Fruit fly (Drosophila melanogaster) whole organism, larva: ENCODE results near the gene Tsp96F.

Experiments
- noc ChIP-seq: fragments of 200-800 bp; sonication (Bioruptor generic); optimal IDR thresholded peaks from 3 replicates; lab custom pipeline; 2019; ENCODE audit warnings: missing biosample characterization, mild to moderate bottlenecking, missing genetic modification characterization, moderate library complexity

The Tsp96F gene

DNA sequence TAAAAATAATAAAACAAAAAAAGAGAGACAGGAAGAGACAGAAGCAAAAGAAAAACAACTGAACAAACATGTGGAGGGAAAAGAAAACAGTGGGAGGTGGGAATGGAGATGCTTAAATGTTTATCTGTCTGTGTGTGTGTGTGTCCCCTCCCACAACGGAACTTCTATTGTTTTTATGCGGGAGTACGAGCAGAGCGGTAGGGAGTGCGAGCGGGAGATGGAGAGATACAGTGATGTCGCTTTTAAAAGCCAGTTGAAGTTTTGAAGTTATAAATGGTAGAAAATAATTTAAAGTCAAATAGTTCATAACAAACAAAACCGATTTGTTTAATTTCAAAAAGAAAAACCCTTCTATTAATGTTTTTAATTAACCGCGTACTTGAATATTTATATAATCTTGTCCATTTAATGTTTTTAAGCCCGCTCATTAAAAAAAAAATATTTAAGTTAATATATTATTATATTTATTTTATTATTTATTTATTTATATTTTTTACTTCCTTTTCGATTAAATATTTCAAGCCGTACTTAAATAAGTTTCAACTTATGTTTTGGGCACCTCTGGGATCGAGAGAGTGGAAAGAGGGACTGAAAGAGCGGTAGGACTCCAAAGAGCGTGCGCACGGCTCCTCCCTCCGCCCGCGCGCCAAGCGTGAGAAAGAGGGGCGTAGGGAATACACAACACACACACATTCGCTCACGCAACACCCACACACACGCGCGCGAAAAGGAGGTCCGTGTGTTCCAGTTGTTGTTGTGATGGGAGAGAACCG lies 843 bp downstream of the Tsp96F start:
- TF ChIP-seq noc (tag; lab: Kevin White, UChicago), result no peak

dm6 chr3R:25879324-25879766 lies 1.9 kb downstream of the Tsp96F start:
- TF ChIP-seq noc (tag; lab: Kevin White, UChicago), result no peak

DNA sequence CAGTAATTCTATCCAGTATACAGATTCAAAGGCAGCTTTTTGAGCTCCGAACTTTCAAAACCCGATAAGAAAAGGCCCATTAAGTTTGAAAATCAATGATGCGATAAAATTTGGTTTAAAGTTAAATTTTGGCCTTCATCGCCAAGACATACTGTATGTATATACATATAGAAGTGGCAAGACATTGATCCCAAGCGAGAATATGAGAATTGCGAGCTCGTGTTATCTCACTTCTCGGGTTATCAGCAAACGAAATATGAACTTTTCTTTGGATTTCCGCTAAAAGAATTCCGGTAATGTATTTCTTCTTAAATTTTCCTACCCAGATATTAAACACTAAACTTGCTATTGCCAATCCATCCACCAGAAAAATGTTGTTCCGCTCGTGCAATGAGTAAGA lies 4.2 kb downstream of the Tsp96F start:
- TF ChIP-seq noc (tag; lab: Kevin White, UChicago), result no peak

DNA sequence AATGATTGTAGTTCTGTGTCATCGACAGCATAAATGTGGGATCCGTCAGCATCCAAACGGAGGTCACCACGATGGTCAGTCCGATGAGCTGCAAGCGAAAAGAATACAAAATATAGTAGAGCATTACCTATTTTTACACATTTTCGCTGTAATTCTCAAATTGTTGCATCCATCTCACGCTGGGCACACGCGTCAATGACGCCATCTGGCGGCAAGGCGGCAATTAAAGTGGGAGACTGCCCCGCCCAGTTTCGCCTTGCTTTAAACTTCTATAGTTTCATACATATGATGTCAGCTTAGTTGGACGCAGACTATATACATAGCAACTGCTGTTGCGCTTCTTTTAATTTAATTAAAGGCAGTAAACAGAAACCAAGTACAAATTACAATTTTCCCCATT lies 4.6 kb downstream of the Tsp96F start:
- TF ChIP-seq noc (tag; lab: Kevin White, UChicago), result no peak

dm6 chr3R:25870389-25870788 lies 10.8 kb downstream of the Tsp96F start:
- no peak for TF ChIP-seq noc (tag; lab: Kevin White, UChicago)

DNA sequence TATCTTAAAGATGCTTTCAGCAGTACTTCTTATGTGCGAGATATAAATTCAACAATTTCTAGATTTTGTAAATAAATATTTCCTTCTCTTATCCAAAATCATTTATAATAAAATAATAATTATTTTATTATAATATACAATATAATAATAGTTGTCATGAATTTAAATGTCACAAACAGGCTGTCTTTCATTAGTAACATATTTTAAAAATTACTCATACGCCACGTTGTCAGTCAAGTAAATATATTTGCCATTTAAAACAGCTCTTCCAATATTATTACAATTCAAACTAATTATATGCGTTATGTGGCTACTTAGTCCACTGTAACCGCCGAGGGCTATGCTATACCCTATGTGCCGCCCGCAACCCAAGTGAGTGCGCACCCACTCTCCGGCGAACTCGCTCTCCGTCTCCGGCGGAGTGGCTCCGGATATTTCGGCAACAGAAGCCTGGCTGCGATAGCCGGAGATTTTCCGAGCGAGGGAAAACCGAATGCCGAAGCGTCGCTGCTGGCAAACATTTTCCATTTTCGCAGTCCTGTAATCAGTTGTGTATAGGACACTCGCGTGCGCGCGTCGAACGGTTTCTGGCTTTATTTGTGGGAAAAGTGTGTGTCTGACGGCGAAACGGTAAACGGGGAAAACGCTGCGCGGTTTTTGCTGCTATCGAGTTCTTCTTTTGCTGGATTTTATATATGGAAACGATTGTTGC lies 25.5 kb downstream of the Tsp96F start, which contains the start of gene CG5890:
Gene CG5890 (plus strand): TSS at position 561 of the 712 bp plus-strand sequence.
- TF ChIP-seq noc (tag; lab: Kevin White, UChicago), result no peak

DNA sequence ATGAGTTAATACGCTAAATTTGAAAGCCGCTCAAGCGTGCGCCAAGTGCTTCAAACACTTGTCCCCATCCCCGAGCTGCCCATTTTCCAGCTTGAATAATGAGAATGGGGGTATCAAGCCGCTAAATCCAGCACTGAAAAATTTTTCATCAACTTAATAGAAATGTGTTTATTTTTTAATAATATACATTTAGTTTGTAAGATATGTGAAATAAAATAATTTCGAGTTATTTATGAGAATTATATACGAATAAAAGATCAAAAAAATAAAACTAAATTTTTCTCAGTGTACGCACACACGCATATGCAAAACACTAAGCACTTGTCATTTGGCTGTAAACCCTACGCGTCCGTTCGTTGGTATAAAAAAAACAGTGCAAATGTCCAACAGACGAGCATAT lies 26.4 kb downstream of the Tsp96F start:
- TF ChIP-seq noc (tag; lab: Kevin White, UChicago), result no peak

dm6 chr3R:25851224-25851682 lies 30.0 kb downstream of the Tsp96F start, which contains the start of the genes CG14545 and CG5886:
TSS of gene CG14545 (minus strand) at chr3R:25851291.
TSS of gene CG5886 (plus strand) at chr3R:25851632.
- no peak for TF ChIP-seq noc (tag; lab: Kevin White, UChicago)

DNA sequence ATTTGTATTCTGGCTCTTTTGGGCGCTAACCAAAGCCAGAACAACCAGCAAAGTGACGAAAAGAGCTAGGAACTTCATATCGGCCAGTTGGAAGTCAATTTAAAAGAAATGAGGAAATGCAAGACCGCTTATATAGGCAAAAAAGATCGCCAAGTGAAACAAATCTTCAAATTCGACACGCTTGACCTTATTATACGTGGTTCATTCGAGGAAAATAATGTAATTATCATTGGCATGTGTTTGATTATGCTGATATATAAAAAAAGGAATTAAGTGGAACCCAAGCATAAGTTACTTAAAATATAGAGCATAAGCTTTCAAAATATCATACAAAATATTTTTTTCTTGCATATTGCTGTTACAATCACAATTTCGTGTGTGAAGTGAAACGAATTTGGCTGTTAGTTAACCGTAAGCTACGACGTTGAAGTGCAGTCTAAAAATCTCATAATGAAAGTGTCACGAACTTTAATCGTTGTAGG lies 49.4 kb downstream of the Tsp96F start, which contains the start of the genes Mst57Da and alpha4GT2:
Gene Mst57Da (minus strand): TSS at position 101 of the 482 bp plus-strand sequence.
Gene alpha4GT2 (plus strand): TSS at position 432 of the 482 bp plus-strand sequence.
- TF ChIP-seq noc (tag; lab: Kevin White, UChicago), result no peak

DNA sequence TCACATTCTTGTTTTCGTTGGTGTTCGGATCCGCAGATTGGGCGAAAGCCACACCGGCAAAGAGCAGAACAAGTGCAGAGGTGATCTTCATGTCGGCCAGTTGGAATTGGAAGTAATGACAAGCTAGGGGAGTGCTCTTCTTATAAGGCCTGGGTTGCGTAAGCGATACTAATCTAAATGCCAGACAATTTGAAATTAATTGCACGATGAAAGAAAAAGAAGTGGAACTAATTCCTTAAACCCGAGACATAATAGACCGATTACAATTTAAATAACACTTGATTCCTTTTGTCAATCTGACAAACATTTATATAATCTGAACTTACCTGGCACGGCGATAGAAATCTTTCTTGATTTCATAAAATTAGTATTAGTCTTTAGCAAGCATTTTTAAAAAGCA lies 50.4 kb downstream of the Tsp96F start, which contains the start of gene Mst57Db:
Gene Mst57Db (minus strand): TSS at position 101 of the 400 bp plus-strand sequence.
- no peak for TF ChIP-seq noc (tag; lab: Kevin White, UChicago)

dm6 chr3R:25830128-25830527 lies 51.1 kb downstream of the Tsp96F start, which contains the start of gene Sfp96F:
TSS of gene Sfp96F (minus strand) at chr3R:25830228.
- TF ChIP-seq noc (tag; lab: Kevin White, UChicago), result no peak

dm6 chr3R:25829598-25829997 lies 51.6 kb downstream of the Tsp96F start, which contains the start of gene Mst57Dc:
TSS of gene Mst57Dc (minus strand) at chr3R:25829698.
- TF ChIP-seq noc (tag; lab: Kevin White, UChicago), result no peak
